Worm (Caenorhabditis elegans) whole organism, mixed stage, embryonic: ENCODE results near the gene dpy-18.

ENCODE experiments used
- lin-13 ChIP-seq: fragments of 150-350 bp; optimal IDR thresholded peaks from 2 replicates; lab custom pipeline; 2014; ENCODE audit warnings: missing biosample characterization, missing genetic modification characterization
- lin-32 ChIP-seq: fragments of 200-800 bp; sonication (Bioruptor generic); optimal IDR thresholded peaks from 2 replicates; lab custom pipeline; 2018; ENCODE audit warnings: mild to moderate bottlenecking, missing genetic modification characterization, missing compliant biosample characterization
- mab-5 ChIP-seq: fragments of 150-350 bp; optimal IDR thresholded peaks from 2 replicates; lab custom pipeline; 2014; ENCODE audit warnings: missing biosample characterization, missing genetic modification characterization
- mep-1 ChIP-seq: fragments of 150-350 bp; optimal IDR thresholded peaks from 2 replicates; lab custom pipeline; 2017; ENCODE audit warnings: missing biosample characterization, missing genetic modification reagents, missing genetic modification characterization, inconsistent platforms
- mls-2 ChIP-seq: sonication (generic microtip); optimal IDR thresholded peaks from 2 replicates; lab custom pipeline; 2016; ENCODE audit warnings: mild to moderate bottlenecking, missing genetic modification characterization, moderate library complexity, missing compliant biosample characterization
- nhr-237 ChIP-seq: fragments of 150-350 bp; optimal IDR thresholded peaks from 2 replicates; lab custom pipeline; 2014; ENCODE audit warnings: missing biosample characterization, missing genetic modification characterization
- nhr-76 ChIP-seq: sonication (generic microtip); optimal IDR thresholded peaks from 2 replicates; lab custom pipeline; 2017; ENCODE audit warnings: missing biosample characterization, missing genetic modification characterization
- pha-4 ChIP-seq: fragments of 150-350 bp; optimal IDR thresholded peaks from 2 replicates; lab custom pipeline; 2018; ENCODE audit warnings: missing biosample characterization, missing genetic modification reagents, missing genetic modification characterization
- sem-2 ChIP-seq: fragments of 200-800 bp; sonication (Bioruptor generic); optimal IDR thresholded peaks from 2 replicates; lab custom pipeline; 2018; ENCODE audit warnings: mild to moderate bottlenecking, missing genetic modification characterization, missing compliant biosample characterization
- snpc-4 ChIP-seq: fragments of 150-350 bp; optimal IDR thresholded peaks from 2 replicates; lab custom pipeline; 2014; ENCODE audit warnings: missing biosample characterization, missing genetic modification characterization
- unc-62 ChIP-seq: fragments of 150-350 bp; optimal IDR thresholded peaks from 2 replicates; lab custom pipeline; 2014; ENCODE audit warnings: missing biosample characterization, missing genetic modification reagents, missing genetic modification characterization
- zip-8 ChIP-seq: fragments of 150-350 bp; optimal IDR thresholded peaks from 2 replicates; lab custom pipeline; 2014; ENCODE audit warnings: missing biosample characterization, missing genetic modification characterization
- ztf-11 ChIP-seq: fragments of 150-350 bp; optimal IDR thresholded peaks from 2 replicates; lab custom pipeline; 2014; ENCODE audit warnings: missing biosample characterization, missing genetic modification characterization

ce11 chrIII:11361394-11361793 lies 16.4 kb downstream of the dpy-18 start:
- TF ChIP-seq mep-1 (tag; lab: Kevin White, UChicago) (no peak), unc-62 (GFP tag; lab: Kevin White, UChicago) (no peak), lin-32 (GFP tag; lab: Kevin White, UChicago) (no peak), ztf-11 (tag; lab: Kevin White, UChicago) (no peak), mab-5 (no peak), mls-2 (tag; lab: Kevin White, UChicago) (no peak), lin-13 (tag; lab: Kevin White, UChicago) (no peak), snpc-4 (tag; lab: Kevin White, UChicago) (no peak), sem-2 (GFP tag; lab: Kevin White, UChicago) (no peak), nhr-76 (tag; lab: Kevin White, UChicago) (no peak), nhr-237 (tag; lab: Kevin White, UChicago) (no peak), zip-8 (tag; lab: Kevin White, UChicago) (no peak), pha-4 (tag; lab: Kevin White, UChicago) (no peak)
